Worm (Caenorhabditis elegans) whole organism, late embryonic: ENCODE results near the gene sptl-2.

Experiments
- C08G9.2 ChIP-seq: sonication (generic microtip); optimal IDR thresholded peaks from 2 replicates; lab custom pipeline; 2016; ENCODE audit warnings: mild to moderate bottlenecking, missing genetic modification characterization, moderate library complexity, missing compliant biosample characterization
- K02D7.2 ChIP-seq: sonication (generic microtip); optimal IDR thresholded peaks from 2 replicates; lab custom pipeline; 2017; ENCODE audit warnings: mild to moderate bottlenecking, missing genetic modification characterization, missing compliant biosample characterization
- K09A11.1 ChIP-seq: sonication (generic microtip); optimal IDR thresholded peaks from 2 replicates; lab custom pipeline; 2017; ENCODE audit warnings: antibody characterized with exemption, mild to moderate bottlenecking, missing genetic modification characterization, missing compliant biosample characterization; ENCODE audit not compliant: insufficient read depth
- ama-1 ChIP-seq: fragments of 150-350 bp; optimal IDR thresholded peaks from 2 replicates; lab custom pipeline; 2014
- ceh-14 ChIP-seq: sonication (generic microtip); optimal IDR thresholded peaks from 2 replicates; lab custom pipeline; 2016; ENCODE audit warnings: missing genotype, missing genetic modification characterization, missing compliant biosample characterization
- ceh-19 ChIP-seq: fragments of 200-800 bp; sonication (Bioruptor generic); optimal IDR thresholded peaks from 2 replicates; lab custom pipeline; 2018; ENCODE audit warnings: mild to moderate bottlenecking, missing genetic modification characterization, missing compliant biosample characterization
- ceh-2 ChIP-seq: sonication (generic microtip); optimal IDR thresholded peaks from 2 replicates; lab custom pipeline; 2016; ENCODE audit warnings: missing genotype, missing genetic modification characterization, missing compliant biosample characterization
- ceh-22 ChIP-seq: sonication (generic microtip); optimal IDR thresholded peaks from 2 replicates; lab custom pipeline; 2017; ENCODE audit warnings: missing biosample characterization, missing genetic modification characterization
- ceh-24 ChIP-seq: sonication (generic microtip); optimal IDR thresholded peaks from 2 replicates; lab custom pipeline; 2016; ENCODE audit warnings: mild to moderate bottlenecking, missing genetic modification characterization, missing compliant biosample characterization
- ceh-30 ChIP-seq: fragments of 150-350 bp; optimal IDR thresholded peaks from 2 replicates; lab custom pipeline; 2014; ENCODE audit warnings: missing biosample characterization, missing genetic modification characterization
- ceh-31 ChIP-seq: sonication (generic microtip); optimal IDR thresholded peaks from 2 replicates; lab custom pipeline; 2016; ENCODE audit warnings: missing genetic modification characterization, missing compliant biosample characterization
- ceh-48 ChIP-seq: sonication (generic microtip); optimal IDR thresholded peaks from 2 replicates; lab custom pipeline; 2016; ENCODE audit warnings: missing genetic modification characterization, inconsistent platforms, missing compliant biosample characterization
- ceh-6 ChIP-seq: fragments of 200-800 bp; sonication (Bioruptor generic); optimal IDR thresholded peaks from 2 replicates; lab custom pipeline; 2018; ENCODE audit warnings: mild to moderate bottlenecking, missing genetic modification characterization, missing compliant biosample characterization
- ceh-9 ChIP-seq: sonication (generic microtip); optimal IDR thresholded peaks from 2 replicates; lab custom pipeline; 2016; ENCODE audit warnings: mild to moderate bottlenecking, missing genetic modification characterization, inconsistent platforms, missing compliant biosample characterization
- che-1 ChIP-seq: sonication (generic microtip); optimal IDR thresholded peaks from 2 replicates; lab custom pipeline; 2016; ENCODE audit warnings: mild to moderate bottlenecking, missing genetic modification characterization, missing compliant biosample characterization
- dmd-4 ChIP-seq: sonication (generic microtip); optimal IDR thresholded peaks from 2 replicates; lab custom pipeline; 2016; ENCODE audit warnings: borderline replicate concordance, missing genetic modification characterization, missing compliant biosample characterization
- elt-2 ChIP-seq: sonication (generic microtip); optimal IDR thresholded peaks from 2 replicates; lab custom pipeline; 2016; ENCODE audit warnings: missing genetic modification reagents, missing genetic modification characterization, missing compliant biosample characterization
- fax-1 ChIP-seq: sonication (generic microtip); optimal IDR thresholded peaks from 2 replicates; lab custom pipeline; 2016; ENCODE audit warnings: missing genotype, missing genetic modification characterization, missing compliant biosample characterization
- gmeb-2 ChIP-seq: sonication (generic microtip); optimal IDR thresholded peaks from 2 replicates; lab custom pipeline; 2016; ENCODE audit warnings: missing genetic modification characterization, inconsistent platforms, missing compliant biosample characterization
- hlh-30 ChIP-seq: sonication (generic microtip); optimal IDR thresholded peaks from 2 replicates; lab custom pipeline; 2017; ENCODE audit warnings: antibody characterized with exemption, missing genetic modification characterization, missing compliant biosample characterization; ENCODE audit not compliant: insufficient read depth
- hlh-6 ChIP-seq: sonication (generic microtip); optimal IDR thresholded peaks from 2 replicates; lab custom pipeline; 2016; ENCODE audit warnings: missing genotype, missing genetic modification characterization, missing compliant biosample characterization
- madf-2 ChIP-seq: sonication (generic microtip); optimal IDR thresholded peaks from 2 replicates; lab custom pipeline; 2017; ENCODE audit warnings: missing genetic modification characterization, missing compliant biosample characterization
- mec-3 ChIP-seq: sonication (generic microtip); optimal IDR thresholded peaks from 2 replicates; lab custom pipeline; 2016; ENCODE audit warnings: borderline replicate concordance, missing genetic modification characterization, missing compliant biosample characterization
- nfya-1 ChIP-seq: sonication (generic microtip); optimal IDR thresholded peaks from 2 replicates; lab custom pipeline; 2017; ENCODE audit warnings: missing genetic modification characterization, mild to moderate bottlenecking, missing compliant biosample characterization, antibody characterized with exemption, moderate library complexity
- odd-2 ChIP-seq: sonication (generic microtip); optimal IDR thresholded peaks from 2 replicates; lab custom pipeline; 2017; ENCODE audit warnings: antibody characterized with exemption, mild to moderate bottlenecking, missing genetic modification characterization, missing compliant biosample characterization
- pag-3 ChIP-seq: sonication (generic microtip); optimal IDR thresholded peaks from 2 replicates; lab custom pipeline; 2016; ENCODE audit warnings: missing compliant biosample characterization, missing genetic modification characterization, borderline replicate concordance
- pqm-1 ChIP-seq: sonication (generic microtip); optimal IDR thresholded peaks from 2 replicates; lab custom pipeline; 2016; ENCODE audit warnings: missing genetic modification characterization, missing compliant biosample characterization
- ref-2 ChIP-seq: sonication (generic microtip); optimal IDR thresholded peaks from 2 replicates; lab custom pipeline; 2016; ENCODE audit warnings: missing genetic modification characterization, missing compliant biosample characterization
- rnt-1 ChIP-seq: sonication (generic microtip); optimal IDR thresholded peaks from 2 replicates; lab custom pipeline; 2016; ENCODE audit warnings: missing genetic modification characterization, missing compliant biosample characterization
- sdc-2 ChIP-seq: sonication (generic microtip); optimal IDR thresholded peaks from 2 replicates; lab custom pipeline; 2016; ENCODE audit warnings: missing genotype, missing genetic modification characterization, missing compliant biosample characterization
- sox-2 ChIP-seq: fragments of 200-800 bp; sonication (Bioruptor generic); IDR thresholded peaks from 2 replicates; pipeline ENCODE4 v1.3.6; 2022; ENCODE audit warnings: missing genetic modification reagents, missing genetic modification characterization, missing compliant biosample characterization
- tbx-2 ChIP-seq: sonication (generic microtip); optimal IDR thresholded peaks from 2 replicates; lab custom pipeline; 2016; ENCODE audit warnings: missing genetic modification characterization, missing compliant biosample characterization
- tbx-7 ChIP-seq: sonication (generic microtip); optimal IDR thresholded peaks from 2 replicates; lab custom pipeline; 2016; ENCODE audit warnings: missing genotype, missing genetic modification characterization, missing compliant biosample characterization
- ttx-3 ChIP-seq: sonication (generic microtip); optimal IDR thresholded peaks from 2 replicates; lab custom pipeline; 2016; ENCODE audit warnings: missing genetic modification reagents, missing genetic modification characterization, missing compliant biosample characterization
- unc-55 ChIP-seq: sonication (generic microtip); optimal IDR thresholded peaks from 2 replicates; lab custom pipeline; 2017; ENCODE audit warnings: missing biosample characterization, missing genetic modification reagents, missing genetic modification characterization
- unc-86 ChIP-seq: sonication (generic microtip); optimal IDR thresholded peaks from 2 replicates; lab custom pipeline; 2016; ENCODE audit warnings: missing genetic modification characterization, missing compliant biosample characterization

The sptl-2 gene

DNA sequence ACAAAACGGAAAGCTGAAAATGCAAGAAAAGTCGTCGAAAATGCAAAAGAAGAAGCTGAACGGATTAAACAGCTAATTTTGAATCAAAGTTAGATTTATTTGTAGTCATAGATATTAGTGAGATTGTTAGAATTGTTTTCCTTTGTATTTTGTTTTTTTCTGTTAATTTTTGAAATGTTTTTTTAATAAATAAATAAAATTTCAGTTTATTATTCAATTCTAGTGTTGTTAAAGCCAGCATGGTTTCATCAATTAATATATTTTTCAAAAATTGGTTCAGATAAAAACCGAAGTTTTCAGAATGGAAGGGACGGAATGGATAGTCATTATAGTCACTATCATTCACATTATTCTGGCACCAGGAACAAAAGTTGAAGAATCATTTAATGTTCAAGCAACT is 17.8 kb downstream of the sptl-2 start, which contains the start of gene algn-12:
Gene algn-12 (plus strand): TSS at position 301 of the 400 bp plus-strand sequence.
- TF ChIP-seq C08G9.2 (tag; lab: Kevin White, UChicago) (no peak), nfya-1 (no peak)

DNA sequence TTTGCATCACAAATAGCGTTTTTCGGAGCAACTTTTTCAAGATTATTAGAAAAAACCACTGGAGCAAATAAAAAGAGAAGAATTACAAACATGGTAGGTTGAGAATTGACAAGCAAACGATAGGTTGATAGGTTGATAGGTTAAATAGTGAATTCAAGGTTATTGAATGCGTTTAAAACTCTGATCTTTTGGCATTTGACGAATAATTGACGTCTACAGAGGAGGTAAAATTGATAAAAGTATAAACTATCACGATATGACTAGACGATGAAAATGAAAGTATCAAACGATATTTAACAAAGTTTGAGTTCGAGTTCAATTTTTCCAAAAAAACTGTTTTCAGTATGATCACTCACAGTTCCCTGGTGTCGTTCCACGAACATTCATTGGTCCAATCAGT is 18.9 kb downstream of the sptl-2 start, which contains the start of gene ZC513.14:
Gene ZC513.14 (minus strand): TSS at position 101 of the 400 bp plus-strand sequence.
- TF ChIP-seq ceh-19 (no peak), odd-2 (tag; lab: Kevin White, UChicago) (no peak), hlh-6 (tag; lab: Kevin White, UChicago) (no peak), ref-2 (tag; lab: Kevin White, UChicago) (no peak), pqm-1 (tag; lab: Kevin White, UChicago) (no peak), pag-3 (tag; lab: Kevin White, UChicago) (no peak), ceh-30 (no peak), K09A11.1 (tag; lab: Kevin White, UChicago) (no peak), dmd-4 (tag; lab: Kevin White, UChicago) (no peak), ceh-24 (tag; lab: Kevin White, UChicago) (no peak), tbx-7 (tag; lab: Kevin White, UChicago) (no peak)

DNA sequence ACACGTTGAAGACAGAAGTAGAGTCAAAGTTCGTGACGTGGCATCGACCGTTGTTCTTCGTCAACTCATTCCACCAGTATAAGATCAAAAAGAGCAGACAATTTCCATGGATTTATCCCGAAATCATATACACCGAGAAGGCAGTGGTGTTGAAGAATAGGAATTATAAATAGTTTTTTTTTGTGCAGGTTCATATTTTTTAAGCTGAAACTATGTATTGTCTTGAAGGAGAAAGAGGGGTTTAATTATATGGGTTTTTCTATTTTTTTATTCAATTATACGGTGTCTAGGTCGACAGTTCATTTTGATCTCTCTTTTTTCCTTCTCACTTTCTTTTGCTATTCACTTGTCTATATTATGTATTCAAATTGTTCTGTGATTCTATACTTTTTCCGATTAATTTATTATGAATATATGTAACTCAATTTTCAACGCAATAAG is 22.1 kb downstream of the sptl-2 start:
- no peak for TF ChIP-seq ceh-2 (tag; lab: Kevin White, UChicago)
- TF ChIP-seq ceh-9 (tag; lab: Kevin White, UChicago) = no peak
- TF ChIP-seq mec-3 (tag; lab: Kevin White, UChicago) = no peak
- peak; percentile 75 for TF ChIP-seq ama-1
- no peak for TF ChIP-seq tbx-2 (tag; lab: Kevin White, UChicago)
- TF ChIP-seq gmeb-2 = peak; percentile 19

DNA sequence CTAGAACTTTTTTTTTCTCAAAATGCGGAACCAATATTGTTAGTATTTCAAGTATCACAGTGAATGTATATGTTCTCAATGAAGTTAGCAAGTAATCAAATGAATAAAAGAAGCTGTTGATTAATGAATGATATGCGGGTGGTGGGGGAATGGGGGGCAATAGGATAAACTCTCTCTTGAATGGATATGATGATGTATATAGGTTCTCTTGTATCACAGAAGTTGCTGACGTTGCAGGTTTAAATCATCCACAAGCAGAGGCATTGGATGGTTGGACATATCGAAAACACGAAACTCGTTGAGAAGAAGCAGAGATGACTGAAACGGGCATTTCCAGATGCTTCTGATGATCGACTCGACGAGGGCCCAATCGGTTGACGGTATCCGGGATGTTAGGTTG is 22.6 kb downstream of the sptl-2 start:
- no peak for TF ChIP-seq fax-1 (tag; lab: Kevin White, UChicago)
- TF ChIP-seq unc-55 (GFP tag; lab: Kevin White, UChicago) = no peak
- TF ChIP-seq elt-2 (tag; lab: Kevin White, UChicago) = no peak
- TF ChIP-seq ceh-22 (tag; lab: Kevin White, UChicago) = no peak
- TF ChIP-seq ceh-2 (tag; lab: Kevin White, UChicago) = no peak
- TF ChIP-seq nfya-1 = no peak
- no peak for TF ChIP-seq madf-2 (tag; lab: Kevin White, UChicago)
- no peak for TF ChIP-seq hlh-30 (tag; lab: Kevin White, UChicago)

DNA sequence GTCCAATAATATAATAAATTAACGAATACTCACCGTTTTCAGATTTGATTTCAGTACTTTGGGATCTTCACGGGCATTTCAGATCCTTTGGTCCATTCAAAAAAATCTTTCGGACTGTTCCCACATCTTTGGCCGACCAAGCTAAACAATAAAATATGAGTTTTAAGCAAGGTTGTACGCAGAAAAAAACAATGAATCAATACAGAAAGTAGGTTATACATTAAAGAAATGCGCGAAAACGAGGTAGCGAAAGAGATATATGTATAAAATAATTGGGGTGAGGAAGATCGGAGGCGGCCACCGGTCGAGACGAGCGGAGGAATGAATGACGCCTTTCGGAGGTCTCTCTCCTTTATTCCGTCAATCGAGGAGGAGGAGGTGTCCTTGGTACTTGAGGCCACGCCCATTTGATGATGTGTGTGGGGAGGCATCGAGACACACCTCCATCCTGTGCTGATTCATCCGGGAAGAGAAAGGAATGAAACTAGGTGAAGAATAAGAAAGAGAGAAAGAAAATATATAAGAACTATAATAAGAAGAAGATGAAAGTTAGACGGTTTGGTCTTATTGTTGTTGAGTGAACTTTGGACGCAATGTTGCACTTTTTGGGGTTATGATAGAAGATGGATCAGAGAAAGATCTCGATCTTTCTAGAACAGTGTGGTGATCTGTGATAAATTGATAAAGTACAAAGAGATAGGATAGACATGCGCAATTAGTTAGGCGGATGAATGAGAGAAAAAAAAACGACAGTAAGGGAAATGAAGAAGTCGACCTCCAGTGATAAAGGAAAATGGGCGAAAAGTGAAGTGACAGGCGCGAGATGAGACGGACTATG is 23.5 kb downstream of the sptl-2 start:
- TF ChIP-seq ref-2 (tag; lab: Kevin White, UChicago) = no peak
- no peak for TF ChIP-seq ceh-19
- TF ChIP-seq unc-55 (GFP tag; lab: Kevin White, UChicago) = no peak
- no peak for TF ChIP-seq ceh-6
- TF ChIP-seq ceh-14 (tag; lab: Kevin White, UChicago) = no peak
- TF ChIP-seq K02D7.2 (tag; lab: Kevin White, UChicago) = no peak
- no peak for TF ChIP-seq fax-1 (tag; lab: Kevin White, UChicago)
- TF ChIP-seq ama-1 = peak; percentile 85
- no peak for TF ChIP-seq ttx-3
- no peak for TF ChIP-seq gmeb-2
- TF ChIP-seq tbx-2 (tag; lab: Kevin White, UChicago) = peak; percentile 10
- TF ChIP-seq unc-86 = no peak
- TF ChIP-seq rnt-1 (tag; lab: Kevin White, UChicago) = no peak
- no peak for TF ChIP-seq ceh-48 (tag; lab: Kevin White, UChicago)
- TF ChIP-seq ceh-31 (tag; lab: Kevin White, UChicago) = peak; percentile 29
- no peak for TF ChIP-seq sdc-2 (tag; lab: Kevin White, UChicago)
- no peak for TF ChIP-seq sox-2 (GFP tag; lab: Robert Waterston, UW)
- TF ChIP-seq hlh-6 (tag; lab: Kevin White, UChicago) = no peak
- no peak for TF ChIP-seq hlh-30 (tag; lab: Kevin White, UChicago)
- no peak for TF ChIP-seq che-1 (tag; lab: Kevin White, UChicago)
